Worm (Caenorhabditis elegans): ENCODE results near the gene pqn-48.

DNA sequence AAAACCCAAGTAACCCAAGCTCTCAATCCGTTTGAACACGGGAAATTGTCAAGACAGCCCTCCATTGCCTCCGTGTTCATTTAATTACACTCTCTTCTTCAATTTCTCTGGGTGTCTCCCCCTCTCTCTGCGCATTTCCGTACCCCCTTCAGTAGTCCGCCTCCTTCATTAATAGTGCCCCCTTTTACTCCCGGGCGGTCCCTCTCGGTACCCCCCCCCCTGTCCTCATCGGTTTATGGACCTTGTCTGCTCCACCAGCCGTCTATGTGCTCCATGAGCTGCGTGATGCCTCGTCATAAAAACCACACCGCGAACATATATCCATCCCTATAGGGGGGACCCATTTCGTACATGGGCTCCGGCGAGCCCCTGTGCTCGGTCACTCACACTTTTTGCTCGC lies 39.1 kb upstream of the pqn-48 start:
- no peak for TF ChIP-seq hlh-11 (tag; optimal IDR thresholded peaks at IDR 0.05)
- TF ChIP-seq fos-1 (tag; optimal IDR thresholded peaks at IDR 0.05): no peak
- TF ChIP-seq nhr-76 (tag; optimal IDR thresholded peaks at IDR 0.05): no peak
- TF ChIP-seq nhr-237 (tag; optimal IDR thresholded peaks at IDR 0.05): no peak

Data from whole organism, L4 larva.